Fruit fly (Drosophila melanogaster) Kc167 (cell line): ENCODE data around the gene CG1492.

Experiments
- Myc ChIP-seq: fragments of >200 bp; optimal IDR thresholded peaks from 2 replicates; lab custom pipeline; 2017; ENCODE audit warnings: missing external identifiers
- h ChIP-seq: fragments of >200 bp; optimal IDR thresholded peaks from 3 replicates; lab custom pipeline; 2018; ENCODE audit warnings: missing external identifiers
- insv ChIP-seq: fragments of >200 bp; optimal IDR thresholded peaks from 3 replicates; lab custom pipeline; 2018; ENCODE audit warnings: missing external identifiers
- psq ChIP-seq: fragments of >200 bp; optimal IDR thresholded peaks from 2 replicates; lab custom pipeline; 2017; ENCODE audit warnings: missing external identifiers
- ttk ChIP-seq: sonication (Bioruptor generic); optimal IDR thresholded peaks from 2 replicates; lab custom pipeline; 2017; ENCODE audit warnings: missing external identifiers

dm6 chrX:12007593-12007992 is 4.4 kb downstream of the CG1492 start:
- no peak for TF ChIP-seq insv (lab: Kevin White, UChicago)
- no peak for TF ChIP-seq Myc
- no peak for TF ChIP-seq psq (lab: Kevin White, UChicago)
- TF ChIP-seq ttk (lab: Kevin White, UChicago) = no peak
- TF ChIP-seq h (lab: Kevin White, UChicago) = no peak
